Worm (Caenorhabditis elegans): ENCODE data around the gene ugt-65.
A peak's percentile ranks its signal among the peaks of the same experiment; 100 is the strongest.

Gene ugt-65

DNA sequence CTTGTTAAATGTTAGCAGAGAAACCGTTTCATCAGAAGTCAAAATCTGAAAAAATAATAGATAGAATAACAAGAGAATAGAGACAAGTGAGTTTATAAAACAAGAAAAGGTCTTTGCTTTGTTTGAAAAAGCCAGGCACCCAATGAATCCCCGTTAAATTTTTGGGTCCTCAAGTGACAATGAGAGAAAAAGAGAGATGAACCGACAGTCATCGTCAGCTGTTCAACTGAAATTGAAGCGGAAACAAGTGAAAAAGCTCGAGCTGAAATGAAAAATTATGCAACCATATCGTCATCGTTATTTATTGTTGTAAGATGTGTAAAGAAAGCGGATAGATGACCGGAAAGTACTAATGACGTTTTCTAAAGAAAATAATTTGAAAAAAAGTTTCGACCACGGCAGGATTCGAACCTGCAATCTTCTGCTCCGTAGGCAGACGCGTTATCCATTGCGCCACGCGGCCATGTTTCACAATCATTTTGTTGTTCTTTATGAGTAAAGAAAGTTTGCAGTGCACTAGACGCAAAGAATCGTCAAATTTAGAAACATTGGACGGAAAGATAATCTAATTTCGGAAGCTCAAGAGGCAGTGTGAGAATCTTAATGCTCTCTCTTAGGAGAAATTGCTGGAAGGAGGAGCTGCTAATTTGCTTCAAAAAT, 2.8 kb upstream of the ugt-65 start, which contains the start of gene F08G5.3:
Gene F08G5.3, minus strand, starts transcription at position 51 of the 660 bp plus-strand sequence.
- TF ChIP-seq unc-98 (GFP tag; IDR thresholded peaks at IDR 0.05): 0 out of 2 replicates have a peak, but pooled peaks have one; percentile 7
- TF ChIP-seq nhr-20 (tag; optimal IDR thresholded peaks at IDR 0.05): peak; percentile 50
- peak; percentile 22; the same call in 1 of the 2 replicates for TF ChIP-seq nhr-19 (GFP tag; conservative IDR thresholded peaks at IDR 0.05)
- peak; percentile 29 for TF ChIP-seq tbx-2 (tag; optimal IDR thresholded peaks at IDR 0.05)
- TF ChIP-seq dsc-1 (tag; optimal IDR thresholded peaks at IDR 0.05): peak; percentile 56
- peak; percentile 62 for TF ChIP-seq snu-23 (GFP tag; optimal IDR thresholded peaks at IDR 0.05)
- TF ChIP-seq fkh-8 (tag; optimal IDR thresholded peaks at IDR 0.05): no peak
- peak in 1 of 3 experiments; percentile 8 for TF ChIP-seq ceh-82 (tag; optimal IDR thresholded peaks at IDR 0.05)
- TF ChIP-seq nhr-77 (tag; optimal IDR thresholded peaks at IDR 0.05): peak; percentile 28
- no peak for TF ChIP-seq nhr-12 (tag; optimal IDR thresholded peaks at IDR 0.05)
- TF ChIP-seq mef-2 (tag; optimal IDR thresholded peaks at IDR 0.05): peak; percentile 4
- no peak for TF ChIP-seq ets-5 (GFP tag; IDR thresholded peaks at IDR 0.05)
- peak; percentile 27 for TF ChIP-seq lir-3 (tag; optimal IDR thresholded peaks at IDR 0.05; ENCODE audit: poor library complexity)
- peak in 1 of 6 experiments; percentile 43 for TF ChIP-seq elt-3 (tag; optimal IDR thresholded peaks at IDR 0.05)
- TF ChIP-seq nhr-47 (tag; optimal IDR thresholded peaks at IDR 0.05): peak; percentile 49
- TF ChIP-seq isw-1 (GFP tag; IDR thresholded peaks at IDR 0.05): no peak
- TF ChIP-seq nhr-11 (tag; optimal IDR thresholded peaks at IDR 0.05): no peak
- no peak for TF ChIP-seq irx-1 (tag; optimal IDR thresholded peaks at IDR 0.05)
- TF ChIP-seq xbp-1 (tag; optimal IDR thresholded peaks at IDR 0.05): peak; percentile 24
- TF ChIP-seq dpl-1 (GFP tag; optimal IDR thresholded peaks at IDR 0.05): peak in 2 of 3 experiments; percentile 16 to 27
- no peak for TF ChIP-seq fkh-4 (tag; optimal IDR thresholded peaks at IDR 0.05; ENCODE audit: borderline replicate concordance)
- TF ChIP-seq efl-1 (optimal IDR thresholded peaks at IDR 0.05): peak in 1 of 2 experiments; percentile 43
- TF ChIP-seq efl-1 (GFP tag; optimal IDR thresholded peaks at IDR 0.05 in 1 of 2): peak; percentile 17 to 92
- TF ChIP-seq rnt-1 (tag; optimal IDR thresholded peaks at IDR 0.05): peak; percentile 4
- TF ChIP-seq nhr-71 (tag; optimal IDR thresholded peaks at IDR 0.05): peak; percentile 65
- peak; percentile 30 for TF ChIP-seq elt-2 (tag; optimal IDR thresholded peaks at IDR 0.05)
- TF ChIP-seq lin-13 (GFP tag; optimal IDR thresholded peaks at IDR 0.05): no peak
- peak; percentile 34 for TF ChIP-seq swsn-7 (tag; optimal IDR thresholded peaks at IDR 0.05)
- no peak for TF ChIP-seq lin-15B (tag; optimal IDR thresholded peaks at IDR 0.05)
- peak; percentile 18 for TF ChIP-seq zip-4 (GFP tag; optimal IDR thresholded peaks at IDR 0.05)
- peak; percentile 25 to 69 for TF ChIP-seq lin-35 (GFP tag; optimal IDR thresholded peaks at IDR 0.05)
- peak; percentile 30 to 62 for TF ChIP-seq lsy-2 (tag; optimal IDR thresholded peaks at IDR 0.05)
- peak in 1 of 2 experiments; percentile 40 for TF ChIP-seq mdl-1 (tag; optimal IDR thresholded peaks at IDR 0.05)
- TF ChIP-seq C16A3.4 (tag; optimal IDR thresholded peaks at IDR 0.05): peak; percentile 41
- no peak for TF ChIP-seq ztf-11 (tag; optimal IDR thresholded peaks at IDR 0.05)
- TF ChIP-seq ama-1 (optimal IDR thresholded peaks at IDR 0.05): no peak
- peak; percentile 62 for TF ChIP-seq lin-14 (GFP tag; optimal IDR thresholded peaks at IDR 0.05)
- TF ChIP-seq nhr-85 (tag): peak; percentile 72
- TF ChIP-seq nhr-237 (tag; optimal IDR thresholded peaks at IDR 0.05): no peak
- peak; percentile 57 for TF ChIP-seq nhr-90 (tag; optimal IDR thresholded peaks at IDR 0.05; ENCODE audit: poor library complexity)
- no peak for TF ChIP-seq fos-1 (tag; optimal IDR thresholded peaks at IDR 0.05)
- TF ChIP-seq unc-30 (tag; optimal IDR thresholded peaks at IDR 0.05): no peak
- TF ChIP-seq mep-1 (tag; optimal IDR thresholded peaks at IDR 0.05): peak; percentile 21
- no peak for TF ChIP-seq nhr-84 (tag; optimal IDR thresholded peaks at IDR 0.05)
- TF ChIP-seq pax-3 (tag; optimal IDR thresholded peaks at IDR 0.05): no peak

All from whole organism, L1 larva.